Fruit fly (Drosophila melanogaster): Measurements from ENCODE around the gene CG14312.

Gene CG14312

dm6 chr3R:18301569-18301968, 18.2 kb upstream of the CG14312 start, which contains the start of gene Polr1E (continued):
- TF ChIP-seq CG18262 (tag; optimal IDR thresholded peaks at IDR 0.05) (no peak), CG18011 (GFP tag; optimal IDR thresholded peaks at IDR 0.05) (peak; percentile 99), Gsc (GFP tag; IDR thresholded peaks at IDR 0.05) (no peak), CG1529 (GFP tag; optimal IDR thresholded peaks at IDR 0.05) (no peak), CG17829 (tag; optimal IDR thresholded peaks at IDR 0.05) (peak; percentile 41), ems (GFP tag; optimal IDR thresholded peaks at IDR 0.05) (peak; percentile 19), ATbp (GFP tag; optimal IDR thresholded peaks at IDR 0.05) (no peak), chm (GFP tag; IDR thresholded peaks at IDR 0.05) (peak; percentile 26; the same call in 1 of the 2 replicates), CG8290 (GFP tag; optimal IDR thresholded peaks at IDR 0.05) (no peak), CG8290 (tag; optimal IDR thresholded peaks at IDR 0.05) (no peak), Mad (GFP tag; optimal IDR thresholded peaks at IDR 0.05) (peak; percentile 30), trh (GFP tag; optimal IDR thresholded peaks at IDR 0.05) (no peak), CG33213 (GFP tag; optimal IDR thresholded peaks at IDR 0.05) (peak; percentile 24), Pdp1 (GFP tag; optimal IDR thresholded peaks at IDR 0.05) (no peak), wdn (GFP tag; IDR thresholded peaks at IDR 0.05) (no peak), Xbp1 (GFP tag; optimal IDR thresholded peaks at IDR 0.05) (peak; percentile 24), abd-A (tag; optimal IDR thresholded peaks at IDR 0.05) (no peak), CG7963 (GFP tag; IDR thresholded peaks at IDR 0.05; ENCODE audit: partially characterized antibody) (peak; percentile 67; the same call in 2 of the 3 replicates), Oaz (GFP tag; IDR thresholded peaks at IDR 0.05) (no peak), Hr78 (GFP tag; optimal IDR thresholded peaks at IDR 0.05) (no peak), NFAT (GFP tag; IDR thresholded peaks at IDR 0.05) (no peak), CG17612 (GFP tag; IDR thresholded peaks at IDR 0.05) (no peak), Poxn (GFP tag; IDR thresholded peaks at IDR 0.05) (no peak), eyg (GFP tag; optimal IDR thresholded peaks at IDR 0.05) (no peak), Myb (GFP tag; optimal IDR thresholded peaks at IDR 0.05) (peak; percentile 91)

- no peak for TF ChIP-seq Hr39 (optimal IDR thresholded peaks at IDR 0.05)
- TF ChIP-seq slp2 (GFP tag; optimal IDR thresholded peaks at IDR 0.05) = peak; percentile 77
- no peak for TF ChIP-seq pros (GFP tag; optimal IDR thresholded peaks at IDR 0.05)
- no peak for TF ChIP-seq schlank (tag; optimal IDR thresholded peaks at IDR 0.05)
- peak; percentile 38 for TF ChIP-seq CG31388 (GFP tag; optimal IDR thresholded peaks at IDR 0.05)
- peak; percentile 81 for TF ChIP-seq Hr3 (GFP tag; optimal IDR thresholded peaks at IDR 0.05)
- TF ChIP-seq Nf-YB (GFP tag; optimal IDR thresholded peaks at IDR 0.05) = peak; percentile 59
- peak; percentile 68 for TF ChIP-seq Drgx (GFP tag; IDR thresholded peaks at IDR 0.05)
- TF ChIP-seq Deaf1 (tag; optimal IDR thresholded peaks at IDR 0.05) = peak; percentile 26
- peak; percentile 75 for TF ChIP-seq CG6689 (GFP tag; IDR thresholded peaks at IDR 0.05)
- peak; percentile 57 for TF ChIP-seq CG17186 (GFP tag; optimal IDR thresholded peaks at IDR 0.05)
- 0 out of 2 replicates have a peak, but pooled peaks have one; percentile 47 for TF ChIP-seq amos (GFP tag; IDR thresholded peaks at IDR 0.05; ENCODE audit: partially characterized antibody)
- peak; percentile 31 for TF ChIP-seq CG11723 (GFP tag; optimal IDR thresholded peaks at IDR 0.05)
- no peak for TF ChIP-seq CG12219 (GFP tag; optimal IDR thresholded peaks at IDR 0.05)
- TF ChIP-seq knrl (GFP tag; IDR thresholded peaks at IDR 0.05; ENCODE audit: partially characterized antibody) = peak; percentile 74
- TF ChIP-seq lmd (GFP tag; IDR thresholded peaks at IDR 0.05) = peak; percentile 85
- TF ChIP-seq Myb (GFP tag; optimal IDR thresholded peaks at IDR 0.05) = peak; percentile 92
- peak; percentile 86 for TF ChIP-seq Rfx (GFP tag; IDR thresholded peaks at IDR 0.05)
- TF ChIP-seq sqz (GFP tag; optimal IDR thresholded peaks at IDR 0.05) = no peak
- peak; percentile 46; the same call in 1 of the 2 replicates for TF ChIP-seq wor (GFP tag; IDR thresholded peaks at IDR 0.05)
- TF ChIP-seq kay (GFP tag; optimal IDR thresholded peaks at IDR 0.05) = peak; percentile 88
- peak; percentile 24 for TF ChIP-seq Hmx (GFP tag; optimal IDR thresholded peaks at IDR 0.05)
- no peak for TF ChIP-seq toy (GFP tag; IDR thresholded peaks at IDR 0.05)
- TF ChIP-seq CG3847 (GFP tag; IDR thresholded peaks at IDR 0.05) = peak; percentile 86
- peak; percentile 28; the same call in 1 of the 2 replicates for TF ChIP-seq Ravus (GFP tag; IDR thresholded peaks at IDR 0.05)
- TF ChIP-seq CG1602 (GFP tag; optimal IDR thresholded peaks at IDR 0.05) = peak; percentile 75
- no peak for TF ChIP-seq Sry-β (GFP tag; optimal IDR thresholded peaks at IDR 0.05)
- peak; percentile 63; the same call in 1 of the 3 replicates for TF ChIP-seq CG11695 (GFP tag; IDR thresholded peaks at IDR 0.05)
Observed at dm6 chr3R:18298900-18299321, 15.6 kb upstream of the CG14312 start, which contains the start of gene Dlc90F. Gene Dlc90F (plus strand): TSS chr3R:18299229.
